Worm (Caenorhabditis elegans): ENCODE results near the gene spp-11.

The spp-11 gene

DNA sequence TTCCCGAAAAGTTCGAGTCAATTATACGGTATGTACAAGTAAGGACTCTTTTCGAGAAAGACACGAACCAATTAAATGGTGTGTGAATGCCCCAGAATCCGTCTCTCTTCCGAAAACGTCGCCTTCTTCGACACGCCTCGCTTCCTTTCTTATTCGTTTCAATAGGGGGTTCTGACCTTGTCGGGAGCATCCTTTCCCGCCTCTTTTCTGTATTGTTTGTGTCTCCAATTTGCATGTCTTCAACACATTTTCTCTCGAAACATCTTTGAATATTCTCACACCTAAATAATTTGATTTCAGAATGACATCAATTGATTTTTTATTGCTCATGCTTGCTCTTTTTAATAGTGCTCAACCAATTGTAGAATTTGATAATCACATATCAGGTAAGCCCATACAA, 33.9 kb upstream of the spp-11 start, which contains the start of gene cutl-16:
Gene cutl-16, plus strand, starts transcription at position 301 of the 400 bp plus-strand sequence.
- TF ChIP-seq ceh-14 (tag; optimal IDR thresholded peaks at IDR 0.05) (no peak), nhr-232 (tag; optimal IDR thresholded peaks at IDR 0.05) (no peak), unc-42 (tag; optimal IDR thresholded peaks at IDR 0.05) (no peak), pat-9 (tag; optimal IDR thresholded peaks at IDR 0.05) (no peak), elt-4 (tag; optimal IDR thresholded peaks at IDR 0.05) (no peak), F13H6.1 (tag; optimal IDR thresholded peaks at IDR 0.05) (no peak), unc-55 (GFP tag; optimal IDR thresholded peaks at IDR 0.05) (no peak), ref-2 (tag; optimal IDR thresholded peaks at IDR 0.05) (peak; percentile 24)

DNA sequence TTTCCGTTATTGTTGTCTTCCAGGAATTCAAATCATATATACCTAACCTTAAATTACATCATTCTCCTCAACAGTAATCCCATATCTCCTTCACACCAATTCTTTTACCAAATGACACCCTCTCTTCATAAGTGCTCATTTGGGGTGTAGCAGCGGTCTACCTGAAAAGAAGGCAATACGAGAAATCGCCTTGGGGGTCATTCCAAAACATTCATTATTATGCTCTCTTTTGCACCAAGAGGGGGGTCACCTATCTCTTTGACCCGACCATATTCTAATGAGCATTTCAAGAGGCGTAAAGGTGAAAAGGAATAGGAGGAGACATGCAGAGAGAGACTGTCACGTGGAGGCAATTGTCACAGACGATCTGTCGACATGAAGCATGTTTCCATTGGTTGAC, 29.7 kb upstream of the spp-11 start:
- TF ChIP-seq rnt-1 (tag; optimal IDR thresholded peaks at IDR 0.05), result no peak
- TF ChIP-seq lim-6 (tag; optimal IDR thresholded peaks at IDR 0.05), result no peak
- peak; percentile 25 for TF ChIP-seq hlh-30 (tag; optimal IDR thresholded peaks at IDR 0.05; ENCODE audit: insufficient read depth)

DNA sequence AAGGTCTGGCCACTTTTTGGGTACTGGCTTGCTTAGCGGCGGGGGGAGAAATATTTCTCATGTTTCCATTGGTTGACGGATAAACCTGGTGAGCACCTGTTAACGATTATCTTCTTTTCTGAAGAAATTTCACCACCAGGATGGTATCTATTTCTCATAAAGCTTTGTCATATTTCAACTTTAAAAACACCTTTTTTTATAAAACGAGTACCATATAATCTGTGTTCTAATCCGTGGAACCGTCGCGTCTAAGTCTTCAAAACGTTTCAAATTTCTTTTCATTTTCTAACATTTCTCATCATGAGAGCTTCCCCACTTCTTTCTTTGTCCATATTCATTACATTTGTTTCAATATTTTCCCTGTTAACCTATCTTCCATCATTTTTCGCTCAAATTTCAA, 18.8 kb upstream of the spp-11 start, which contains the start of gene col-75:
Gene col-75, plus strand, starts transcription at position 301 of the 400 bp plus-strand sequence.
- TF ChIP-seq ceh-34 (tag; optimal IDR thresholded peaks at IDR 0.05) (no peak), K09A11.1 (tag; optimal IDR thresholded peaks at IDR 0.05; ENCODE audit: insufficient read depth) (no peak), nhr-11 (tag; optimal IDR thresholded peaks at IDR 0.05) (no peak), nhr-232 (tag; optimal IDR thresholded peaks at IDR 0.05) (no peak), gmeb-2 (tag; optimal IDR thresholded peaks at IDR 0.05) (no peak), T23F11.4 (GFP tag; optimal IDR thresholded peaks at IDR 0.05) (no peak), Y22D7AL.16 (tag; optimal IDR thresholded peaks at IDR 0.05) (no peak), ahr-1 (tag; optimal IDR thresholded peaks at IDR 0.05) (no peak), tbx-7 (tag; optimal IDR thresholded peaks at IDR 0.05) (no peak), elt-2 (tag; optimal IDR thresholded peaks at IDR 0.05) (no peak), ceh-14 (tag; optimal IDR thresholded peaks at IDR 0.05) (no peak), rnt-1 (tag; optimal IDR thresholded peaks at IDR 0.05) (no peak), hlh-15 (tag; optimal IDR thresholded peaks at IDR 0.05) (no peak), odd-2 (tag; optimal IDR thresholded peaks at IDR 0.05) (no peak), lim-6 (tag; optimal IDR thresholded peaks at IDR 0.05) (no peak)

DNA sequence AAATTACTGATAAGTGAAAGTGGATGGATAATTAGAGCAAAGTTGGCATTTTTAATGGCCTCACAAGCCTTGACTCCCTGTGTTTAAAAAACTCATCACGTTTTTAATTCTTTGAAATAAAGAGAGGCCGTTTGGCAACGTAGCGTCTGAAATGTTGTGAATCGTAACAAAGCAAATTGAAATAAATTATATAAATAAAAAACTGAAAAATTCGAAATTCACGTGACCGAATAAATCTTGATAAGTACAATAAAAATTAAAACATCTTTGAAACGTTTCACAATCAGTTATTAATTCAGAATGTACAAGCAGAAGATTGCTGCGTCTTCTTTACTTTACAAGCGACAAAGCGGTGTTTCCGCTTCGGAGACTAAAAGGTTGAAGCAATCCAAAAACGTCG, 15.6 kb upstream of the spp-11 start, which contains the start of gene K03H9.3:
Gene K03H9.3, plus strand, starts transcription at position 301 of the 400 bp plus-strand sequence.
- no peak for TF ChIP-seq C08G9.2 (tag; optimal IDR thresholded peaks at IDR 0.05)
- no peak for TF ChIP-seq sox-2 (GFP tag; IDR thresholded peaks at IDR 0.05)
- no peak for TF ChIP-seq elt-4 (tag; optimal IDR thresholded peaks at IDR 0.05)
- TF ChIP-seq npax-4 (tag; optimal IDR thresholded peaks at IDR 0.05), result no peak
- TF ChIP-seq ceh-22 (tag; optimal IDR thresholded peaks at IDR 0.05), result no peak
- no peak for TF ChIP-seq ref-2 (tag; optimal IDR thresholded peaks at IDR 0.05)

DNA sequence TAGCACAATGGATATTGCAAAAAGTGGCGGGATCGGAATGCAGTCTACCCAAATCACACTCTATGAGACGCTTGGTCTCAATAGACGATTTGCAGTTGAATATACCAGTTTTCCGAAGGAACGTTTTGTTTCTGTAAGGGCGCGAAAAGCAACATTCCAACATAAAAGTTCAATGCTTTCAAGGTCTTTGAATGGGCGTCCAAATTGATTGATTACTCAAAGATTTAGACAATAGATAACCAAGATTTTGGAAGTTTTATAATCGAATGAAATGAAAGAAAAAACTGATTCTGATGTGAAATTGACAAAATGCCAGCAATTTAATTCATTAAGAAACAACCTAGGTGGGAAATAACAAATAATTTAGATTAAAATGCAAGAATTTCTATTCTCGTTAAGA, 12.0 kb upstream of the spp-11 start:
- no peak for TF ChIP-seq eyg-1 (tag; optimal IDR thresholded peaks at IDR 0.05)
- TF ChIP-seq dmd-4 (tag; optimal IDR thresholded peaks at IDR 0.05; ENCODE audit: borderline replicate concordance), result no peak
- no peak for TF ChIP-seq zip-5 (tag; optimal IDR thresholded peaks at IDR 0.05)
- no peak for TF ChIP-seq K02D7.2 (tag; optimal IDR thresholded peaks at IDR 0.05)
- no peak for TF ChIP-seq pat-9 (tag; optimal IDR thresholded peaks at IDR 0.05)
- no peak for TF ChIP-seq pax-1 (tag; optimal IDR thresholded peaks at IDR 0.05)
- no peak for TF ChIP-seq ceh-30 (tag; optimal IDR thresholded peaks at IDR 0.05)
- TF ChIP-seq fkh-10 (GFP tag; optimal IDR thresholded peaks at IDR 0.05), result no peak
- no peak for TF ChIP-seq ttx-3 (tag; optimal IDR thresholded peaks at IDR 0.05)
- TF ChIP-seq ets-4 (tag; optimal IDR thresholded peaks at IDR 0.05), result no peak
- TF ChIP-seq ceh-24 (tag; optimal IDR thresholded peaks at IDR 0.05), result no peak
- TF ChIP-seq hlh-13 (GFP tag; optimal IDR thresholded peaks at IDR 0.05), result no peak

Measured in whole organism, late embryonic.